Fruit fly (Drosophila melanogaster) whole organism, embryonic: ENCODE results near the gene Seipin.

Source experiments
- Abd-B ChIP-seq: fragments of 200-800 bp; sonication (Bioruptor generic); optimal IDR thresholded peaks from 2 replicates; lab custom pipeline; 2018; ENCODE audit warnings: missing biosample characterization, mild to moderate bottlenecking, missing genetic modification characterization, moderate library complexity
- Adf1 ChIP-seq: fragments of 200-800 bp; sonication (Bioruptor generic); IDR thresholded peaks from 2 replicates; pipeline ENCODE4 v1.3.6; 2022; ENCODE audit warnings: missing biosample characterization, missing genetic modification characterization
- Atf6 ChIP-seq: fragments of 200-800 bp; sonication (Bioruptor generic); IDR thresholded peaks from 2 replicates; pipeline ENCODE4 v1.3.6; 2022; ENCODE audit warnings: missing biosample characterization, missing genetic modification characterization
- CG11504 ChIP-seq: fragments of 200-800 bp; sonication (Bioruptor generic); optimal IDR thresholded peaks from 3 replicates; lab custom pipeline; 2019; ENCODE audit warnings: missing biosample characterization, mild to moderate bottlenecking, missing genetic modification characterization, moderate library complexity
- CG1233 ChIP-seq: fragments of 200-800 bp; sonication (Bioruptor generic); optimal IDR thresholded peaks from 4 replicates; lab custom pipeline; 2018; ENCODE audit warnings: missing biosample characterization, mild to moderate bottlenecking, missing genetic modification characterization
- CG12391 ChIP-seq: fragments of 200-800 bp; sonication (Bioruptor generic); optimal IDR thresholded peaks from 3 replicates; lab custom pipeline; 2018; ENCODE audit warnings: missing biosample characterization, mild to moderate bottlenecking, missing genetic modification characterization, moderate library complexity
- CG12659 ChIP-seq: fragments of 200-800 bp; sonication (Bioruptor generic); optimal IDR thresholded peaks from 3 replicates; lab custom pipeline; 2017; ENCODE audit warnings: mild to moderate bottlenecking, missing biosample characterization, missing genetic modification reagents, missing genetic modification characterization
- CG13296 ChIP-seq: fragments of 200-800 bp; sonication (Bioruptor generic); optimal IDR thresholded peaks from 3 replicates; lab custom pipeline; 2018; ENCODE audit warnings: missing biosample characterization, mild to moderate bottlenecking, missing genetic modification characterization
- CG13775 ChIP-seq: fragments of 200-800 bp; sonication (Bioruptor generic); optimal IDR thresholded peaks from 3 replicates; lab custom pipeline; 2017; ENCODE audit warnings: missing biosample characterization, mild to moderate bottlenecking, missing genetic modification characterization
- CG18262 ChIP-seq: fragments of 200-800 bp; optimal IDR thresholded peaks from 3 replicates; lab custom pipeline; 2019; ENCODE audit warnings: missing biosample characterization, mild to moderate bottlenecking, missing genetic modification characterization, moderate library complexity
- CG3065 ChIP-seq: fragments of 200-800 bp; sonication (Bioruptor generic); optimal IDR thresholded peaks from 2 replicates; lab custom pipeline; 2016; ENCODE audit warnings: missing biosample characterization, missing genetic modification characterization
- CG3281 ChIP-seq: fragments of 200-800 bp; sonication (Bioruptor generic); optimal IDR thresholded peaks from 3 replicates; lab custom pipeline; 2017; ENCODE audit warnings: missing biosample characterization, mild to moderate bottlenecking, missing genetic modification characterization
- CG34376 ChIP-seq: fragments of 200-800 bp; sonication (Bioruptor generic); optimal IDR thresholded peaks from 2 replicates; lab custom pipeline; 2018; ENCODE audit warnings: missing biosample characterization, mild to moderate bottlenecking, missing genetic modification characterization
- CG4730 ChIP-seq: fragments of 200-800 bp; sonication (Bioruptor generic); IDR thresholded peaks from 2 replicates; pipeline ENCODE4 v1.3.6; 2022; ENCODE audit warnings: missing biosample characterization, missing genetic modification characterization
- CG6683 ChIP-seq: fragments of 200-800 bp; sonication (Bioruptor generic); optimal IDR thresholded peaks from 2 replicates; lab custom pipeline; 2017; ENCODE audit warnings: missing biosample characterization, mild to moderate bottlenecking, missing genetic modification characterization, missing genetic modification reagents
- CG6689 ChIP-seq: fragments of 200-800 bp; sonication (Bioruptor generic); IDR thresholded peaks from 2 replicates; pipeline ENCODE4 v1.3.6; 2022; ENCODE audit warnings: missing biosample characterization, missing genetic modification characterization
- CG9932 ChIP-seq: fragments of 200-800 bp; sonication (Bioruptor generic); IDR thresholded peaks from 2 replicates; pipeline ENCODE4 v1.3.6; 2022; ENCODE audit warnings: missing biosample characterization, missing genetic modification characterization
- CHES-1-like ChIP-seq: fragments of 200-800 bp; sonication (Bioruptor generic); optimal IDR thresholded peaks from 2 replicates; lab custom pipeline; 2016; ENCODE audit warnings: missing biosample characterization, missing genetic modification characterization
- ERR ChIP-seq: fragments of 200-800 bp; sonication (Bioruptor generic); optimal IDR thresholded peaks from 2 replicates; lab custom pipeline; 2016; ENCODE audit warnings: missing biosample characterization, missing genetic modification characterization
- Fer3 ChIP-seq: fragments of 200-800 bp; sonication (Bioruptor generic); optimal IDR thresholded peaks from 2 replicates; lab custom pipeline; 2018; ENCODE audit warnings: missing biosample characterization, mild to moderate bottlenecking, missing genetic modification characterization, moderate library complexity
- H2.0 ChIP-seq: fragments of 200-800 bp; sonication (Bioruptor generic); IDR thresholded peaks from 2 replicates; pipeline ENCODE4 v1.3.6; 2022; ENCODE audit warnings: missing biosample characterization, missing genetic modification characterization
- Hr51 ChIP-seq, 2 experiments: fragments of 200-800 bp; sonication (Bioruptor generic); optimal IDR thresholded peaks; 2 replicates in 1 of 2; 3 replicates in 1 of 2; lab custom pipeline; 2016 to 2018; ENCODE audit warnings: missing biosample characterization in 2 of 2, missing genetic modification characterization in 2 of 2, mild to moderate bottlenecking in 1 of 2, moderate library complexity in 1 of 2
- Med ChIP-seq: fragments of 200-800 bp; sonication (Bioruptor generic); peaks from one replicate; lab custom pipeline; 2016; ENCODE audit warnings: missing biosample characterization, missing genetic modification characterization, mild to moderate bottlenecking, inconsistent platforms, moderate library complexity
- NfI ChIP-seq: fragments of 200-800 bp; sonication (Bioruptor generic); optimal IDR thresholded peaks from 3 replicates; lab custom pipeline; 2018; ENCODE audit warnings: missing biosample characterization, mild to moderate bottlenecking, missing genetic modification characterization, moderate library complexity
- Oli ChIP-seq: fragments of 200-800 bp; sonication (Bioruptor generic); optimal IDR thresholded peaks from 2 replicates; lab custom pipeline; 2018; ENCODE audit warnings: missing biosample characterization, mild to moderate bottlenecking, missing genetic modification characterization, moderate library complexity
- Vsx1 ChIP-seq: fragments of 200-800 bp; sonication (Bioruptor generic); optimal IDR thresholded peaks from 2 replicates; lab custom pipeline; 2017; ENCODE audit warnings: missing biosample characterization, mild to moderate bottlenecking, missing genetic modification characterization, missing genetic modification reagents
- bcd ChIP-seq: fragments of 200-800 bp; sonication (Bioruptor generic); optimal IDR thresholded peaks from 2 replicates; lab custom pipeline; 2017; ENCODE audit warnings: missing biosample characterization, mild to moderate bottlenecking, missing genetic modification characterization
- corto ChIP-seq: fragments of 200-800 bp; sonication (Bioruptor generic); optimal IDR thresholded peaks from 2 replicates; lab custom pipeline; 2016; ENCODE audit warnings: missing biosample characterization, mild to moderate bottlenecking, missing genetic modification characterization, moderate library complexity
- dpn ChIP-seq, 2 experiments: fragments of 200-800 bp; sonication (Bioruptor generic); optimal IDR thresholded peaks; 3 replicates each; lab custom pipeline; 2016; ENCODE audit warnings: missing biosample characterization in 2 of 2, missing genetic modification characterization in 2 of 2
- exex ChIP-seq: fragments of 200-800 bp; sonication (Bioruptor generic); optimal IDR thresholded peaks from 4 replicates; lab custom pipeline; 2018; ENCODE audit warnings: missing biosample characterization, mild to moderate bottlenecking, missing genetic modification characterization, moderate library complexity
- fu2 ChIP-seq: fragments of 200-800 bp; sonication (Bioruptor generic); optimal IDR thresholded peaks from 2 replicates; lab custom pipeline; 2016; ENCODE audit warnings: missing biosample characterization, missing genetic modification characterization
- gem ChIP-seq: fragments of 200-800 bp; sonication (Bioruptor generic); optimal IDR thresholded peaks from 2 replicates; lab custom pipeline; 2019; ENCODE audit warnings: missing biosample characterization, mild to moderate bottlenecking, missing genetic modification characterization, moderate library complexity
- grau ChIP-seq: fragments of 200-800 bp; optimal IDR thresholded peaks from 3 replicates; lab custom pipeline; 2019; ENCODE audit warnings: missing biosample characterization, mild to moderate bottlenecking, missing genetic modification characterization, moderate library complexity
- hkb ChIP-seq, 2 experiments: fragments of 200-800 bp in 1 of 2; fragments of >200 bp in 1 of 2; sonication (Bioruptor generic) in 1 of 2; IDR thresholded peaks in 1 of 2; optimal IDR thresholded peaks in 1 of 2; 2 replicates each; pipeline versions ENCODE4 v1.3.6 to Lab custom; 2017 to 2022; ENCODE audit warnings: missing biosample characterization in 1 of 2, missing genetic modification characterization in 1 of 2
- ind ChIP-seq: fragments of 200-800 bp; sonication (Bioruptor generic); optimal IDR thresholded peaks from 3 replicates; lab custom pipeline; 2016; ENCODE audit warnings: missing biosample characterization, missing genetic modification characterization
- lab ChIP-seq: fragments of 200-800 bp; sonication (Bioruptor generic); optimal IDR thresholded peaks from 3 replicates; lab custom pipeline; 2017; ENCODE audit warnings: missing biosample characterization, missing genetic modification characterization, mild to moderate bottlenecking, moderate library complexity, missing genetic modification reagents
- nmo ChIP-seq: fragments of 200-800 bp; sonication (Bioruptor generic); optimal IDR thresholded peaks from 2 replicates; lab custom pipeline; 2018; ENCODE audit warnings: missing biosample characterization, mild to moderate bottlenecking, missing genetic modification characterization, moderate library complexity
- org-1 ChIP-seq: fragments of 200-800 bp; sonication (Bioruptor generic); optimal IDR thresholded peaks from 2 replicates; lab custom pipeline; 2017; ENCODE audit warnings: missing biosample characterization, missing genetic modification characterization
- pho ChIP-seq: fragments of 200-800 bp; sonication (Bioruptor generic); optimal IDR thresholded peaks from 2 replicates; lab custom pipeline; 2016; ENCODE audit warnings: missing biosample characterization, missing genetic modification characterization
- pita ChIP-seq: fragments of 200-800 bp; sonication (Bioruptor generic); optimal IDR thresholded peaks from 2 replicates; lab custom pipeline; 2017; ENCODE audit warnings: missing biosample characterization, mild to moderate bottlenecking, missing genetic modification characterization
- prd ChIP-seq, 3 experiments: fragments of >200 bp in 2 of 3; fragments of 200-800 bp in 1 of 3; sonication (Bioruptor generic) in 1 of 3; optimal IDR thresholded peaks in 2 of 3; IDR thresholded peaks in 1 of 3; 2 replicates in 2 of 3; 3 replicates in 1 of 3; pipeline versions ENCODE4 v1.3.6 to Lab custom; 2017 to 2022; ENCODE audit warnings: missing biosample characterization in 1 of 3, missing genetic modification characterization in 1 of 3
- psq ChIP-seq: fragments of 200-800 bp; sonication (Bioruptor generic); optimal IDR thresholded peaks from 2 replicates; lab custom pipeline; 2017; ENCODE audit warnings: missing biosample characterization, missing genetic modification characterization
- row ChIP-seq: fragments of 200-800 bp; sonication (Bioruptor generic); IDR thresholded peaks from 3 replicates; pipeline ENCODE4 v1.3.6; 2022; ENCODE audit warnings: missing biosample characterization, missing genetic modification characterization
- scrt ChIP-seq: fragments of 200-800 bp; sonication (Bioruptor generic); optimal IDR thresholded peaks from 2 replicates; lab custom pipeline; 2018; ENCODE audit warnings: missing biosample characterization, mild to moderate bottlenecking, missing genetic modification characterization, moderate library complexity
- seq ChIP-seq: fragments of 200-800 bp; sonication (Bioruptor generic); IDR thresholded peaks from 2 replicates; pipeline ENCODE4 v1.3.6; 2022; ENCODE audit warnings: missing biosample characterization, missing genetic modification characterization
- so ChIP-seq: fragments of 200-800 bp; sonication (Bioruptor generic); IDR thresholded peaks from 3 replicates; pipeline ENCODE4 v1.3.6; 2022; ENCODE audit warnings: missing biosample characterization, missing genetic modification characterization
- sug ChIP-seq: fragments of 200-800 bp; optimal IDR thresholded peaks from 2 replicates; lab custom pipeline; 2019; ENCODE audit warnings: missing biosample characterization, mild to moderate bottlenecking, missing genetic modification characterization, moderate library complexity

Seipin gene

DNA sequence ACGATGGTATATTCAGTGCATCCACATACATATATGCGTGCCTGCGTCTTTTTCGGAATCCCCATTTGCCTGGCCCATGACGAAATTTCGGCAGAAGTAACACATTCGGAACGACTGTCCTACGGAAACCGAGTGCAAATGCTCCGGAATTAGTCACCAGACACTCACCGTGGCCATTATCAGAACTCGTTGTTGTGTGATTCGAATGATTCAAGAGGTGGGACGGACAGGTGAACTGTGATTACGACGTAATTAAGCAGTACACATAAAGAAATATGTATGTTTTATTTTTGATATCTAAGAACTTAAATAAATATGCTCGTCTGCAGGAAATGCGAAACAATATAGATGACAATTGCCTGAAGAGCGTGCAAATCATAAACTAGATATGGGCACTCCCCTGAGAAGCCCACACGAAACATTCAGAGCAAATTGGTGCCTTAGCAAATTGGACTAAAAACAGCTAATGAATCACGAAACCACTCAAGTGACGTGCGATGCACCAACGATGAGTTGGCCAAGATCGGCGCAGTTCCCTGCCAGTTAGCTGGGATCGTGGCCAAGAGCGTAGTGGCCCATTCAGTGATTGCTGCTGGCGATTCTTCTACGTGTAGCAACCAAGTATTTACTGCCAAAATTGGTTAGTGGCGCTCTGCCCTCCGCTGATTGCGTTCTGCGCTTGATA lies 28.1 kb upstream of the Seipin start (continued):
- TF ChIP-seq Abd-B (GFP tag; lab: Kevin White, UChicago) (no peak), Med (GFP tag; lab: Kevin White, UChicago) (peak; percentile 75), prd (optimal IDR thresholded peaks at IDR 0.05; lab: Kevin White, UChicago) (no peak), prd (GFP tag; IDR thresholded peaks at IDR 0.05; lab: Robert Waterston, UW) (peak; percentile 33; the same call in 1 of the 3 replicates), hkb (optimal IDR thresholded peaks at IDR 0.05; lab: Kevin White, UChicago) (no peak), hkb (GFP tag; IDR thresholded peaks at IDR 0.05; lab: Robert Waterston, UW) (peak; percentile 29; the same call in 1 of the 2 replicates), nmo (GFP tag; lab: Kevin White, UChicago) (peak; percentile 29), lab (peak; percentile 68), CG3281 (peak; percentile 64), Adf1 (0 out of 2 replicates have a peak, but pooled peaks have one; percentile 22), seq (GFP tag; lab: Robert Waterston, UW) (peak; percentile 15; the same call in 1 of the 2 replicates), CG3065 (GFP tag; lab: Kevin White, UChicago) (no peak), CG13296 (GFP tag; lab: Kevin White, UChicago) (peak; percentile 49), CG12391 (peak; percentile 28), scrt (GFP tag; lab: Kevin White, UChicago) (peak; percentile 23), CG4730 (GFP tag; lab: Robert Waterston, UW) (0 out of 2 replicates have a peak, but pooled peaks have one; percentile 6), dpn (GFP tag; optimal IDR thresholded peaks at IDR 0.05; lab: Kevin White, UChicago) (peak; percentile 9 to 37), ERR (GFP tag; lab: Kevin White, UChicago) (no peak), CG11504 (peak; percentile 56), fu2 (GFP tag; lab: Kevin White, UChicago) (peak; percentile 3), grau (tag; lab: Kevin White, UChicago) (peak; percentile 59), Vsx1 (peak; percentile 7), Atf6 (GFP tag; lab: Robert Waterston, UW) (0 out of 2 replicates have a peak, but pooled peaks have one; percentile 22), corto (peak; percentile 34), H2.0 (no peak), so (GFP tag; lab: Robert Waterston, UW) (no peak), exex (peak; percentile 83), CG13775 (GFP tag; lab: Kevin White, UChicago) (peak; percentile 21), Fer3 (tag; lab: Kevin White, UChicago) (peak; percentile 8), CG12659 (peak; percentile 54), CG1233 (GFP tag; lab: Kevin White, UChicago) (peak; percentile 37), CG6683 (GFP tag; lab: Kevin White, UChicago) (peak; percentile 5), sug (tag; lab: Kevin White, UChicago) (peak; percentile 75), psq (GFP tag; lab: Kevin White, UChicago) (no peak), bcd (GFP tag; lab: Kevin White, UChicago) (no peak), row (GFP tag; lab: Robert Waterston, UW) (peak; percentile 53; the same call in 2 of the 3 replicates), Oli (tag; lab: Kevin White, UChicago) (peak; percentile 5), pita (GFP tag; lab: Kevin White, UChicago) (no peak), ind (GFP tag; lab: Kevin White, UChicago) (peak; percentile 22), Hr51 (GFP tag; optimal IDR thresholded peaks at IDR 0.05; lab: Kevin White, UChicago) (peak in 1 of 2 experiments; percentile 48), NfI (GFP tag; lab: Kevin White, UChicago) (peak; percentile 35), CG9932 (GFP tag; lab: Robert Waterston, UW) (peak; percentile 38; the same call in 1 of the 2 replicates), pho (GFP tag; lab: Kevin White, UChicago) (no peak), gem (tag; lab: Kevin White, UChicago) (peak; percentile 46), org-1 (GFP tag; lab: Kevin White, UChicago) (peak; percentile 41), CHES-1-like (GFP tag; lab: Kevin White, UChicago) (peak; percentile 23), CG34376 (GFP tag; lab: Kevin White, UChicago) (peak; percentile 23), CG6689 (0 out of 2 replicates have a peak, but pooled peaks have one; percentile 13), CG18262 (tag; lab: Kevin White, UChicago) (peak; percentile 15)
